Worm (Caenorhabditis elegans) whole organism, mixed stage, embryonic: ENCODE data around the gene C56G2.4.

ENCODE experiments used
- elt-1 ChIP-seq: sonication (generic microtip); optimal IDR thresholded peaks from 2 replicates; lab custom pipeline; 2017; ENCODE audit warnings: missing genetic modification characterization, mild to moderate bottlenecking, missing compliant biosample characterization, antibody characterized with exemption, moderate library complexity, borderline replicate concordance; ENCODE audit not compliant: insufficient read depth
- hlh-1 ChIP-seq: fragments of 150-350 bp; optimal IDR thresholded peaks from 2 replicates; lab custom pipeline; 2014; ENCODE audit warnings: missing biosample characterization, missing genetic modification reagents, missing genetic modification characterization
- mep-1 ChIP-seq: fragments of 150-350 bp; optimal IDR thresholded peaks from 2 replicates; lab custom pipeline; 2017; ENCODE audit warnings: missing biosample characterization, missing genetic modification reagents, missing genetic modification characterization, inconsistent platforms
- pha-4 ChIP-seq: fragments of 150-350 bp; optimal IDR thresholded peaks from 2 replicates; lab custom pipeline; 2018; ENCODE audit warnings: missing biosample characterization, missing genetic modification reagents, missing genetic modification characterization
- unc-62 ChIP-seq: fragments of 150-350 bp; optimal IDR thresholded peaks from 2 replicates; lab custom pipeline; 2014; ENCODE audit warnings: missing biosample characterization, missing genetic modification reagents, missing genetic modification characterization
- ztf-11 ChIP-seq: fragments of 150-350 bp; optimal IDR thresholded peaks from 2 replicates; lab custom pipeline; 2014; ENCODE audit warnings: missing biosample characterization, missing genetic modification characterization

ce11 chrIII:6309066-6309465 lies 22.5 kb upstream of the C56G2.4 start, which contains the start of gene gar-2:
- TF ChIP-seq hlh-1 (tag; lab: Kevin White, UChicago): no peak
- no peak for TF ChIP-seq elt-1 (tag; lab: Kevin White, UChicago)
- no peak for TF ChIP-seq ztf-11 (tag; lab: Kevin White, UChicago)
- TF ChIP-seq pha-4 (tag; lab: Kevin White, UChicago): no peak
- no peak for TF ChIP-seq mep-1 (tag; lab: Kevin White, UChicago)
- no peak for TF ChIP-seq unc-62 (GFP tag; lab: Kevin White, UChicago)
